Worm (Caenorhabditis elegans): ENCODE results near the gene ZK666.4.

DNA sequence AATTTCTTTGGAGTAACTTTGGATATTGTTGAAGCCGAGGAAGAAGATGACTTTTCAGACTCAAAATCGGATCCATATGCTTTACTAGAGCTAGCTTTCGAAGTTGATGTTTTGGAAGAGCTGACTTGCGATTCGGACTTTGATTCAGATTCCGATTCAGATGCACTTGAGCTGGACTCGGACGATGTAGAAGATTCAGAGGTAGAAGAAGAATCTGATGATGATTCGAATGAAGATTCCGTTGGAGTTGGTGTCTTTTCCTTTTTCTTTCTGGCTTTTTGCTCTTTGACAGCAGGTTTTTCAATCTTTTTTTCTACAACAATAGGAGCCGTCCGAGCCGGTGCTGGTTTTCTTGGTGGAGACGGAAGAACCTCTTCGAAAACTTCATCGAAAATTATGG is 30.8 kb downstream of the ZK666.4 start:
- TF ChIP-seq nhr-23 (tag; optimal IDR thresholded peaks at IDR 0.05): no peak
- no peak for TF ChIP-seq snpc-4 (tag; optimal IDR thresholded peaks at IDR 0.05)
- no peak for TF ChIP-seq unc-62 (GFP tag; optimal IDR thresholded peaks at IDR 0.05)
- TF ChIP-seq sma-3 (GFP tag; optimal IDR thresholded peaks at IDR 0.05): no peak
